Fruit fly (Drosophila melanogaster) whole organism, pupa: ENCODE measurements around the gene crb.

Experiments
- CG10348 ChIP-seq: fragments of 200-800 bp; sonication (Bioruptor generic); IDR thresholded peaks from 2 replicates; pipeline ENCODE4 v1.3.6; 2022; ENCODE audit warnings: missing biosample characterization, missing genetic modification characterization
- CG14655 ChIP-seq: fragments of 200-800 bp; sonication (Bioruptor generic); optimal IDR thresholded peaks from 3 replicates; lab custom pipeline; 2017; ENCODE audit warnings: mild to moderate bottlenecking, missing biosample characterization, missing genetic modification reagents, missing genetic modification characterization
- CG32121 ChIP-seq: fragments of 200-800 bp; sonication (Bioruptor generic); IDR thresholded peaks from 2 replicates; pipeline ENCODE4 v1.3.6; 2022; ENCODE audit warnings: missing biosample characterization, missing genetic modification characterization
- CG8159 ChIP-seq: fragments of 200-800 bp; sonication (Bioruptor generic); optimal IDR thresholded peaks from 3 replicates; lab custom pipeline; 2018; ENCODE audit warnings: missing biosample characterization, mild to moderate bottlenecking, missing genetic modification characterization, moderate library complexity
- Pif1A ChIP-seq: fragments of 200-800 bp; sonication (Bioruptor generic); optimal IDR thresholded peaks from 3 replicates; lab custom pipeline; 2016; ENCODE audit warnings: missing biosample characterization, missing genetic modification characterization
- Snoo ChIP-seq: fragments of 200-800 bp; sonication (Bioruptor generic); optimal IDR thresholded peaks from 3 replicates; lab custom pipeline; 2017; ENCODE audit warnings: missing biosample characterization, mild to moderate bottlenecking, missing genetic modification characterization, inconsistent platforms
- gl ChIP-seq: fragments of 200-800 bp; sonication (Bioruptor generic); optimal IDR thresholded peaks from 2 replicates; lab custom pipeline; 2018; ENCODE audit warnings: missing biosample characterization, mild to moderate bottlenecking, missing genetic modification characterization

dm6 chr3R:24362838-24363237 lies 68.0 kb downstream of the crb start, which contains the start of gene CG33340:
- TF ChIP-seq CG14655 (GFP tag; lab: Kevin White, UChicago) = no peak
- no peak for TF ChIP-seq Pif1A
- no peak for TF ChIP-seq CG8159
- TF ChIP-seq CG32121 = no peak
- no peak for TF ChIP-seq CG10348 (GFP tag; lab: Robert Waterston, UW)
- no peak for TF ChIP-seq Snoo (tag; lab: Kevin White, UChicago)
- TF ChIP-seq gl (tag; lab: Kevin White, UChicago) = no peak
